Fruit fly (Drosophila melanogaster) whole organism, embryonic: Measurements from ENCODE around the gene CG33631.

Experiments
- Bdp1 ChIP-seq: fragments of 200-800 bp; sonication (Bioruptor generic); optimal IDR thresholded peaks from 3 replicates; lab custom pipeline; 2016; ENCODE audit warnings: missing biosample characterization, missing genetic modification characterization
- CG10565 ChIP-seq: fragments of 200-800 bp; sonication (Bioruptor generic); optimal IDR thresholded peaks from 3 replicates; lab custom pipeline; 2016; ENCODE audit warnings: missing biosample characterization, mild to moderate bottlenecking, missing genetic modification characterization
- CG11696 ChIP-seq: fragments of 200-800 bp; sonication (Bioruptor generic); IDR thresholded peaks from 2 replicates; pipeline ENCODE4 v1.3.6; 2022; ENCODE audit warnings: missing biosample characterization, missing genetic modification characterization
- CG12104 ChIP-seq: fragments of 200-800 bp; sonication (Bioruptor generic); optimal IDR thresholded peaks from 3 replicates; lab custom pipeline; 2016; ENCODE audit warnings: missing biosample characterization, missing genetic modification characterization
- CG13424 ChIP-seq: fragments of 200-800 bp; sonication (Bioruptor generic); optimal IDR thresholded peaks from 2 replicates; lab custom pipeline; 2019; ENCODE audit warnings: missing biosample characterization, mild to moderate bottlenecking, missing genetic modification characterization, moderate library complexity
- CG13775 ChIP-seq: fragments of 200-800 bp; sonication (Bioruptor generic); optimal IDR thresholded peaks from 3 replicates; lab custom pipeline; 2017; ENCODE audit warnings: missing biosample characterization, mild to moderate bottlenecking, missing genetic modification characterization
- CG1603 ChIP-seq: fragments of 200-800 bp; sonication (Bioruptor generic); optimal IDR thresholded peaks from 2 replicates; lab custom pipeline; 2019; ENCODE audit warnings: missing biosample characterization, mild to moderate bottlenecking, missing genetic modification characterization, moderate library complexity
- CG16813 ChIP-seq: fragments of 200-800 bp; sonication (Bioruptor generic); IDR thresholded peaks from 3 replicates; pipeline ENCODE4 v1.3.6; 2022; ENCODE audit warnings: missing biosample characterization, missing genetic modification characterization; ENCODE audit not compliant: partially characterized antibody
- CG17829 ChIP-seq: fragments of 200-800 bp; optimal IDR thresholded peaks from 2 replicates; lab custom pipeline; 2019; ENCODE audit warnings: missing biosample characterization, mild to moderate bottlenecking, missing genetic modification characterization, moderate library complexity
- CG30431 ChIP-seq: fragments of 200-800 bp; sonication (Bioruptor generic); optimal IDR thresholded peaks from 2 replicates; lab custom pipeline; 2017; ENCODE audit warnings: missing biosample characterization, missing genetic modification characterization
- CG6791 ChIP-seq: fragments of 200-800 bp; sonication (Bioruptor generic); IDR thresholded peaks from 3 replicates; pipeline ENCODE4 v1.3.6; 2022; ENCODE audit warnings: missing biosample characterization, missing genetic modification characterization; ENCODE audit not compliant: partially characterized antibody
- CG6813 ChIP-seq: fragments of 200-800 bp; sonication (Bioruptor generic); optimal IDR thresholded peaks from 2 replicates; lab custom pipeline; 2017; ENCODE audit warnings: missing biosample characterization, missing genetic modification characterization, mild to moderate bottlenecking, moderate library complexity, missing genetic modification reagents
- CG8478 ChIP-seq: fragments of >200 bp; optimal IDR thresholded peaks from 2 replicates; lab custom pipeline; 2018
- CG9609 ChIP-seq: fragments of 200-800 bp; sonication (Bioruptor generic); optimal IDR thresholded peaks from 3 replicates; lab custom pipeline; 2016; ENCODE audit warnings: missing biosample characterization, missing genetic modification characterization
- D19A ChIP-seq: fragments of 200-800 bp; optimal IDR thresholded peaks from 3 replicates; lab custom pipeline; 2019; ENCODE audit warnings: missing biosample characterization, mild to moderate bottlenecking, missing genetic modification characterization, moderate library complexity
- Dip2 ChIP-seq: fragments of 200-800 bp; sonication (Bioruptor generic); IDR thresholded peaks from 2 replicates; pipeline ENCODE4 v1.3.6; 2022; ENCODE audit warnings: missing biosample characterization, missing genetic modification characterization
- Doc2 ChIP-seq: fragments of 200-800 bp; sonication (Bioruptor generic); IDR thresholded peaks from 2 replicates; pipeline ENCODE4 v1.3.6; 2022; ENCODE audit warnings: missing biosample characterization, missing genetic modification characterization
- E2f1 ChIP-seq: fragments of 200-800 bp; sonication (Bioruptor generic); IDR thresholded peaks from 2 replicates; pipeline ENCODE4 v1.3.6; 2022; ENCODE audit warnings: missing biosample characterization, missing genetic modification characterization
- Fer1 ChIP-seq: fragments of 200-800 bp; sonication (Bioruptor generic); optimal IDR thresholded peaks from 2 replicates; lab custom pipeline; 2017; ENCODE audit warnings: missing biosample characterization, mild to moderate bottlenecking, missing genetic modification characterization
- HHEX ChIP-seq: fragments of 200-800 bp; sonication (Bioruptor generic); optimal IDR thresholded peaks from 3 replicates; lab custom pipeline; 2017; ENCODE audit warnings: missing biosample characterization, mild to moderate bottlenecking, missing genetic modification characterization, missing genetic modification reagents
- HLH54F ChIP-seq: fragments of 200-800 bp; sonication (Bioruptor generic); optimal IDR thresholded peaks from 3 replicates; lab custom pipeline; 2016; ENCODE audit warnings: missing biosample characterization, missing genetic modification characterization
- Hr51 ChIP-seq, 2 experiments: fragments of 200-800 bp; sonication (Bioruptor generic); optimal IDR thresholded peaks; 2 replicates in 1 of 2; 3 replicates in 1 of 2; lab custom pipeline; 2016 to 2018; ENCODE audit warnings: missing biosample characterization in 2 of 2, missing genetic modification characterization in 2 of 2, mild to moderate bottlenecking in 1 of 2, moderate library complexity in 1 of 2
- Kr ChIP-seq: fragments of 200-800 bp; sonication (Bioruptor generic); optimal IDR thresholded peaks from 2 replicates; lab custom pipeline; 2017; ENCODE audit warnings: missing biosample characterization, mild to moderate bottlenecking, missing genetic modification characterization
- Lpt ChIP-seq: fragments of >200 bp; optimal IDR thresholded peaks from 2 replicates; lab custom pipeline; 2018; ENCODE audit warnings: missing biosample characterization, missing genetic modification characterization
- MBD-R2 ChIP-seq: fragments of 200-800 bp; sonication (Bioruptor generic); IDR thresholded peaks from 2 replicates; pipeline ENCODE4 v1.3.6; 2022; ENCODE audit warnings: missing biosample characterization, missing genetic modification characterization
- Nf-YC ChIP-seq: fragments of 200-800 bp; optimal IDR thresholded peaks from 3 replicates; lab custom pipeline; 2019; ENCODE audit warnings: missing biosample characterization, mild to moderate bottlenecking, missing genetic modification characterization, moderate library complexity
- Pdp1 ChIP-seq, 2 experiments: fragments of 200-800 bp; sonication (Bioruptor generic); optimal IDR thresholded peaks; 3 replicates each; lab custom pipeline; 2016; ENCODE audit warnings: missing biosample characterization in 2 of 2, missing genetic modification characterization in 2 of 2, mild to moderate bottlenecking in 1 of 2, moderate library complexity in 1 of 2
- Scr ChIP-seq: fragments of 200-800 bp; sonication (Bioruptor generic); IDR thresholded peaks from 2 replicates; pipeline ENCODE4 v1.3.6; 2022; ENCODE audit warnings: missing biosample characterization, missing genetic modification characterization; ENCODE audit not compliant: partially characterized antibody
- Sry-β ChIP-seq: fragments of 200-800 bp; sonication (Bioruptor generic); optimal IDR thresholded peaks from 2 replicates; lab custom pipeline; 2018; ENCODE audit warnings: missing biosample characterization, mild to moderate bottlenecking, missing genetic modification characterization, moderate library complexity
- Trl ChIP-seq, 3 experiments: fragments of >200 bp in 2 of 3; fragments of 200-800 bp in 1 of 3; sonication (Bioruptor generic) in 1 of 3; optimal IDR thresholded peaks; 2 replicates in 1 of 3; 3 replicates in 2 of 3; lab custom pipeline; 2016 to 2017; ENCODE audit warnings: missing biosample characterization in 1 of 3, missing genetic modification characterization in 1 of 3
- ap ChIP-seq: fragments of 200-800 bp; sonication (Bioruptor generic); IDR thresholded peaks from 2 replicates; pipeline ENCODE4 v1.3.6; 2022; ENCODE audit warnings: missing biosample characterization, missing genetic modification characterization
- ato ChIP-seq: fragments of 200-800 bp; sonication (Bioruptor generic); IDR thresholded peaks from 2 replicates; pipeline ENCODE4 v1.3.6; 2022; ENCODE audit warnings: missing biosample characterization, missing genetic modification characterization; ENCODE audit not compliant: partially characterized antibody
- bsh ChIP-seq, 2 experiments: fragments of 200-800 bp; sonication (Bioruptor generic); optimal IDR thresholded peaks; 2 replicates each; lab custom pipeline; 2017 to 2018; ENCODE audit warnings: mild to moderate bottlenecking in 2 of 2, missing biosample characterization in 2 of 2, missing genetic modification characterization in 2 of 2, moderate library complexity in 1 of 2
- chinmo ChIP-seq: fragments of 200-800 bp; sonication (Bioruptor generic); IDR thresholded peaks from 4 replicates; pipeline ENCODE4 v1.3.6; 2022; ENCODE audit warnings: missing biosample characterization, missing genetic modification characterization; ENCODE audit not compliant: partially characterized antibody
- dan ChIP-seq: fragments of 200-800 bp; sonication (Bioruptor generic); IDR thresholded peaks from 2 replicates; pipeline ENCODE4 v1.3.6; 2022; ENCODE audit warnings: missing biosample characterization, missing genetic modification characterization
- dm ChIP-seq: fragments of 200-800 bp; sonication (Bioruptor generic); optimal IDR thresholded peaks from 3 replicates; lab custom pipeline; 2016; ENCODE audit warnings: missing biosample characterization, missing genetic modification characterization
- exex ChIP-seq: fragments of 200-800 bp; sonication (Bioruptor generic); optimal IDR thresholded peaks from 4 replicates; lab custom pipeline; 2018; ENCODE audit warnings: missing biosample characterization, mild to moderate bottlenecking, missing genetic modification characterization, moderate library complexity
- hb ChIP-seq: fragments of 200-800 bp; sonication (Bioruptor generic); IDR thresholded peaks from 3 replicates; pipeline ENCODE4 v1.3.6; 2022; ENCODE audit warnings: missing biosample characterization, missing genetic modification characterization; ENCODE audit not compliant: partially characterized antibody
- hkb ChIP-seq, 2 experiments: fragments of 200-800 bp in 1 of 2; fragments of >200 bp in 1 of 2; sonication (Bioruptor generic) in 1 of 2; IDR thresholded peaks in 1 of 2; optimal IDR thresholded peaks in 1 of 2; 2 replicates each; pipeline versions ENCODE4 v1.3.6 to Lab custom; 2017 to 2022; ENCODE audit warnings: missing biosample characterization in 1 of 2, missing genetic modification characterization in 1 of 2
- lab ChIP-seq: fragments of 200-800 bp; sonication (Bioruptor generic); optimal IDR thresholded peaks from 3 replicates; lab custom pipeline; 2017; ENCODE audit warnings: missing biosample characterization, missing genetic modification characterization, mild to moderate bottlenecking, moderate library complexity, missing genetic modification reagents
- mirr ChIP-seq: fragments of 200-800 bp; sonication (Bioruptor generic); optimal IDR thresholded peaks from 3 replicates; lab custom pipeline; 2018; ENCODE audit warnings: missing biosample characterization, mild to moderate bottlenecking, missing genetic modification characterization
- oc ChIP-seq: fragments of 200-800 bp; sonication (Bioruptor generic); optimal IDR thresholded peaks from 2 replicates; lab custom pipeline; 2018; ENCODE audit warnings: missing biosample characterization, mild to moderate bottlenecking, missing genetic modification characterization, moderate library complexity
- row ChIP-seq: fragments of 200-800 bp; sonication (Bioruptor generic); IDR thresholded peaks from 3 replicates; pipeline ENCODE4 v1.3.6; 2022; ENCODE audit warnings: missing biosample characterization, missing genetic modification characterization
- run ChIP-seq: fragments of 200-800 bp; sonication (Bioruptor generic); optimal IDR thresholded peaks from 3 replicates; lab custom pipeline; 2018; ENCODE audit warnings: missing biosample characterization, mild to moderate bottlenecking, missing genetic modification characterization
- sens-2 ChIP-seq: fragments of 200-800 bp; sonication (Bioruptor generic); IDR thresholded peaks from 2 replicates; pipeline ENCODE4 v1.3.6; 2022; ENCODE audit warnings: missing biosample characterization, missing genetic modification characterization
- twi ChIP-seq: fragments of 200-800 bp; optimal IDR thresholded peaks from 2 replicates; lab custom pipeline; 2019; ENCODE audit warnings: missing biosample characterization, mild to moderate bottlenecking, missing genetic modification characterization, moderate library complexity
- wdn ChIP-seq: fragments of 200-800 bp; sonication (Bioruptor generic); IDR thresholded peaks from 2 replicates; pipeline ENCODE4 v1.3.6; 2022; ENCODE audit warnings: missing biosample characterization, missing genetic modification characterization
- zen2 ChIP-seq: fragments of 200-800 bp; sonication (Bioruptor generic); IDR thresholded peaks from 3 replicates; pipeline ENCODE4 v1.3.6; 2022; ENCODE audit warnings: missing biosample characterization, missing genetic modification characterization; ENCODE audit not compliant: partially characterized antibody

The CG33631 gene

DNA sequence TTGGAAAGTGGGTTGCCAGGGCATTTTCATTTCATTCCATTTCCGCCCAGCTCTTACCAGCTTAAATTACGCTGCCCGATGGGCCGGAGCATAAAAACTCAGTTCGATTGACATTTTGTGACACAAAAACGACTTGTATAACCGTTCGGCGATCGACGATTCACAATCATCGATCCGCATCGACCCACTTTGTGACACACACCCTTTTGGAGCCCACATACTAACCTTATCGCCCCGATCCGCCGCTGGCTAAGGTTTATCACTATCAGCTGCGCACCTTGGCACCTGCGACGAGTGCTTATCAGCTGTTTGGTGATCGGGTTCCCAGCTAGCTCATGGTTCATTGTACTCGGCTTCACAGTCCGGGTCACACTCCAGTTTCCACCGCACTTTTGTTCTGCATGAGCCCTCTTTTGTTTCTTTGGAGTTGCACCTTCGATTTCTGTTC lies 35.6 kb downstream of the CG33631 start (continued):
- TF ChIP-seq Hr51 (GFP tag; optimal IDR thresholded peaks at IDR 0.05; lab: Kevin White, UChicago) (no peak), row (GFP tag; lab: Robert Waterston, UW) (peak; percentile 23; the same call in 1 of the 3 replicates), D19A (tag; lab: Kevin White, UChicago) (no peak), CG13424 (tag; lab: Kevin White, UChicago) (no peak), Lpt (GFP tag; lab: Kevin White, UChicago) (no peak), lab (GFP tag; lab: Kevin White, UChicago) (peak; percentile 73), CG8478 (lab: Kevin White, UChicago) (no peak), hkb (optimal IDR thresholded peaks at IDR 0.05; lab: Kevin White, UChicago) (no peak), hkb (GFP tag; IDR thresholded peaks at IDR 0.05; lab: Robert Waterston, UW) (no peak), HHEX (GFP tag; lab: Kevin White, UChicago) (no peak), Kr (GFP tag; lab: Kevin White, UChicago) (no peak), dm (GFP tag; lab: Kevin White, UChicago) (no peak), CG11696 (GFP tag; lab: Robert Waterston, UW) (peak; percentile 67), bsh (GFP tag; optimal IDR thresholded peaks at IDR 0.05; lab: Kevin White, UChicago) (no peak), Fer1 (peak; percentile 31), HLH54F (GFP tag; lab: Kevin White, UChicago) (no peak), exex (tag; lab: Kevin White, UChicago) (peak; percentile 86), Trl (optimal IDR thresholded peaks at IDR 0.05; lab: Kevin White, UChicago) (no peak), Trl (GFP tag; optimal IDR thresholded peaks at IDR 0.05; lab: Kevin White, UChicago) (no peak), CG17829 (tag; lab: Kevin White, UChicago) (no peak), CG12104 (GFP tag; lab: Kevin White, UChicago) (no peak), hb (no peak), CG6813 (GFP tag; lab: Kevin White, UChicago) (peak; percentile 33), CG10565 (GFP tag; lab: Kevin White, UChicago) (no peak), CG13775 (GFP tag; lab: Kevin White, UChicago) (no peak), ap (no peak), CG9609 (no peak), Bdp1 (GFP tag; lab: Kevin White, UChicago) (no peak), Nf-YC (tag; lab: Kevin White, UChicago) (no peak), sens-2 (GFP tag; lab: Robert Waterston, UW) (no peak), CG6791 (GFP tag; lab: Robert Waterston, UW) (no peak), Dip2 (no peak), CG30431 (no peak), mirr (peak; percentile 82), CG16813 (GFP tag; lab: Robert Waterston, UW) (no peak), wdn (GFP tag; lab: Robert Waterston, UW) (no peak), CG1603 (tag; lab: Kevin White, UChicago) (no peak), twi (tag; lab: Kevin White, UChicago) (peak; percentile 23), ato (GFP tag; lab: Robert Waterston, UW) (no peak), zen2 (GFP tag; lab: Robert Waterston, UW) (no peak), chinmo (GFP tag; lab: Robert Waterston, UW) (0 out of 4 replicates have a peak, but pooled peaks have one; percentile 53), E2f1 (GFP tag; lab: Robert Waterston, UW) (no peak), Pdp1 (GFP tag; optimal IDR thresholded peaks at IDR 0.05; lab: Kevin White, UChicago) (peak in 1 of 2 experiments; percentile 98), run (tag; lab: Kevin White, UChicago) (no peak), Sry-β (GFP tag; lab: Kevin White, UChicago) (no peak), dan (no peak), oc (tag; lab: Kevin White, UChicago) (no peak), Scr (GFP tag; lab: Robert Waterston, UW) (no peak), MBD-R2 (GFP tag; lab: Robert Waterston, UW) (peak; percentile 17; the same call in 1 of the 2 replicates), Doc2 (no peak)
- TF ChIP-seq, all 482 proteins: peak for 51
